Worm (Caenorhabditis elegans) whole organism, L2 larva: ENCODE results near the gene Y17G9B.8.

Experiments
- C34F6.9 ChIP-seq: fragments of 150-350 bp; optimal IDR thresholded peaks from 2 replicates; lab custom pipeline; 2014; ENCODE audit warnings: missing biosample characterization, missing genetic modification characterization
- F13H6.1 ChIP-seq: sonication (generic microtip); optimal IDR thresholded peaks from 2 replicates; lab custom pipeline; 2016; ENCODE audit warnings: missing genetic modification characterization, missing compliant biosample characterization
- R02D3.7 ChIP-seq: fragments of 150-350 bp; optimal IDR thresholded peaks from 2 replicates; lab custom pipeline; 2014; ENCODE audit warnings: missing biosample characterization, missing genetic modification characterization
- alr-1 ChIP-seq: fragments of 150-350 bp; optimal IDR thresholded peaks from 2 replicates; lab custom pipeline; 2014; ENCODE audit warnings: missing biosample characterization, missing genetic modification characterization
- aly-2 ChIP-seq: fragments of 150-350 bp; optimal IDR thresholded peaks from 2 replicates; lab custom pipeline; 2014; ENCODE audit warnings: missing biosample characterization, missing genetic modification characterization
- ama-1 ChIP-seq: fragments of 150-350 bp; optimal IDR thresholded peaks from 2 replicates; lab custom pipeline; 2018; ENCODE audit warnings: inconsistent platforms
- blmp-1 ChIP-seq: sonication (generic microtip); optimal IDR thresholded peaks from 2 replicates; lab custom pipeline; 2017; ENCODE audit warnings: missing genetic modification characterization, mild to moderate bottlenecking, missing compliant biosample characterization, antibody characterized with exemption, moderate library complexity; ENCODE audit not compliant: insufficient read depth
- ceh-16 ChIP-seq: fragments of 150-350 bp; optimal IDR thresholded peaks from 2 replicates; lab custom pipeline; 2014; ENCODE audit warnings: missing biosample characterization, missing genetic modification characterization
- crh-2 ChIP-seq: sonication (generic microtip); optimal IDR thresholded peaks from 2 replicates; lab custom pipeline; 2017; ENCODE audit warnings: missing biosample characterization, missing genetic modification characterization
- dmd-4 ChIP-seq: sonication (generic microtip); optimal IDR thresholded peaks from 2 replicates; lab custom pipeline; 2017; ENCODE audit warnings: missing biosample characterization, missing genetic modification characterization
- egl-27 ChIP-seq: sonication (generic microtip); optimal IDR thresholded peaks from 3 replicates; lab custom pipeline; 2017; ENCODE audit warnings: missing biosample characterization, missing genetic modification reagents, missing genetic modification characterization
- elt-3 ChIP-seq: sonication (generic microtip); optimal IDR thresholded peaks from 2 replicates; lab custom pipeline; 2017; ENCODE audit warnings: missing biosample characterization, missing genetic modification characterization
- fos-1 ChIP-seq: fragments of 150-350 bp; optimal IDR thresholded peaks from 2 replicates; lab custom pipeline; 2014; ENCODE audit warnings: missing biosample characterization, missing genetic modification characterization
- gmeb-1 ChIP-seq: fragments of 150-350 bp; optimal IDR thresholded peaks from 2 replicates; lab custom pipeline; 2014; ENCODE audit warnings: missing biosample characterization, missing genetic modification characterization
- lin-13 ChIP-seq: fragments of 150-350 bp; optimal IDR thresholded peaks from 2 replicates; lab custom pipeline; 2014; ENCODE audit warnings: missing biosample characterization, missing genetic modification reagents, missing genetic modification characterization
- lin-39 ChIP-seq: fragments of 150-350 bp; optimal IDR thresholded peaks from 2 replicates; lab custom pipeline; 2014; ENCODE audit warnings: missing biosample characterization, missing genetic modification reagents, missing genetic modification characterization
- lsy-2 ChIP-seq, 2 experiments: fragments of 150-350 bp in 1 of 2; sonication (generic microtip) in 1 of 2; optimal IDR thresholded peaks; 2 replicates each; lab custom pipeline; 2014 to 2017; ENCODE audit warnings: missing biosample characterization in 2 of 2, missing genetic modification characterization in 2 of 2
- mab-5 ChIP-seq: fragments of 150-350 bp; optimal IDR thresholded peaks from 2 replicates; lab custom pipeline; 2014; ENCODE audit warnings: missing biosample characterization, missing genetic modification characterization
- mdl-1 ChIP-seq, 2 experiments: fragments of 150-350 bp in 1 of 2; sonication (generic microtip) in 1 of 2; optimal IDR thresholded peaks; 2 replicates each; lab custom pipeline; 2017; ENCODE audit warnings: missing biosample characterization in 2 of 2, missing genetic modification characterization in 2 of 2
- nhr-10 ChIP-seq: sonication (generic microtip); optimal IDR thresholded peaks from 2 replicates; lab custom pipeline; 2017; ENCODE audit warnings: missing biosample characterization, missing genetic modification characterization
- nhr-129 ChIP-seq: fragments of 150-350 bp; optimal IDR thresholded peaks from 2 replicates; lab custom pipeline; 2014; ENCODE audit warnings: missing biosample characterization, missing genetic modification characterization
- nhr-21 ChIP-seq: fragments of 150-350 bp; optimal IDR thresholded peaks from 2 replicates; lab custom pipeline; 2014; ENCODE audit warnings: missing biosample characterization, missing genetic modification characterization
- nhr-23 ChIP-seq: fragments of 150-350 bp; optimal IDR thresholded peaks from 2 replicates; lab custom pipeline; 2014; ENCODE audit warnings: missing biosample characterization, missing genetic modification reagents, missing genetic modification characterization
- nhr-237 ChIP-seq: fragments of 150-350 bp; optimal IDR thresholded peaks from 2 replicates; lab custom pipeline; 2014; ENCODE audit warnings: missing biosample characterization, missing genetic modification characterization
- nhr-25 ChIP-seq: fragments of 150-350 bp; sonication (generic microtip); optimal IDR thresholded peaks from 3 replicates; lab custom pipeline; 2014; ENCODE audit warnings: missing biosample characterization, missing genetic modification characterization
- nhr-77 ChIP-seq: fragments of 150-350 bp; optimal IDR thresholded peaks from 2 replicates; lab custom pipeline; 2014; ENCODE audit warnings: missing biosample characterization, missing genetic modification characterization
- peb-1 ChIP-seq: fragments of 150-350 bp; optimal IDR thresholded peaks from 2 replicates; lab custom pipeline; 2014; ENCODE audit warnings: missing biosample characterization, missing genetic modification characterization
- sem-4 ChIP-seq: fragments of 150-350 bp; optimal IDR thresholded peaks from 2 replicates; lab custom pipeline; 2014; ENCODE audit warnings: missing biosample characterization, missing genetic modification reagents, missing genetic modification characterization
- skn-1 ChIP-seq: sonication (generic microtip); optimal IDR thresholded peaks from 2 replicates; lab custom pipeline; 2017; ENCODE audit warnings: missing biosample characterization, missing genetic modification characterization
- sma-3 ChIP-seq: sonication (generic microtip); optimal IDR thresholded peaks from 2 replicates; lab custom pipeline; 2016; ENCODE audit warnings: missing genetic modification reagents, missing genetic modification characterization, missing compliant biosample characterization
- sma-9 ChIP-seq, 2 experiments: fragments of 150-350 bp in 1 of 2; sonication (generic microtip) in 1 of 2; optimal IDR thresholded peaks; 2 replicates each; lab custom pipeline; 2014 to 2016; ENCODE audit warnings: missing genetic modification characterization in 2 of 2, mild to moderate bottlenecking in 1 of 2, missing biosample characterization in 1 of 2, missing compliant biosample characterization in 1 of 2, missing genetic modification reagents in 1 of 2, moderate library complexity in 1 of 2
- unc-39 ChIP-seq: fragments of 150-350 bp; optimal IDR thresholded peaks from 2 replicates; lab custom pipeline; 2014; ENCODE audit warnings: missing biosample characterization, missing genetic modification characterization
- unc-55 ChIP-seq: fragments of 150-350 bp; sonication (generic microtip); optimal IDR thresholded peaks from 3 replicates; lab custom pipeline; 2014; ENCODE audit warnings: missing biosample characterization, missing genetic modification reagents, missing genetic modification characterization
- unc-62 ChIP-seq: fragments of 150-350 bp; optimal IDR thresholded peaks from 2 replicates; lab custom pipeline; 2014; ENCODE audit warnings: missing biosample characterization, missing genetic modification reagents, missing genetic modification characterization
- zag-1 ChIP-seq: fragments of 150-350 bp; optimal IDR thresholded peaks from 2 replicates; lab custom pipeline; 2014; ENCODE audit warnings: missing biosample characterization, missing genetic modification characterization
- ztf-1 ChIP-seq: fragments of 200-800 bp; sonication (Bioruptor generic); conservative IDR thresholded peaks from 2 replicates; pipeline ENCODE4 v1.3.6; 2022; ENCODE audit warnings: missing genetic modification characterization, missing compliant biosample characterization
- ztf-11 ChIP-seq: sonication (generic microtip); optimal IDR thresholded peaks from 2 replicates; lab custom pipeline; 2017; ENCODE audit warnings: missing biosample characterization, missing genetic modification characterization
- ztf-4 ChIP-seq: fragments of 150-350 bp; optimal IDR thresholded peaks from 2 replicates; lab custom pipeline; 2014; ENCODE audit warnings: missing biosample characterization, missing genetic modification characterization

Y17G9B.8 gene

ce11 chrIV:4789445-4789844 lies 30.8 kb upstream of the Y17G9B.8 start, which contains the start of gene R11E3.1:
TSS of gene R11E3.1 (plus strand) at chrIV:4789745.
- TF ChIP-seq unc-39 (tag; lab: Kevin White, UChicago) = no peak
- TF ChIP-seq, all 48 proteins: peak for 0

- no peak for TF ChIP-seq nhr-10
- TF ChIP-seq sma-9 (GFP tag; optimal IDR thresholded peaks at IDR 0.05; lab: Kevin White, UChicago) = peak; percentile 74
- TF ChIP-seq sma-9 (tag; optimal IDR thresholded peaks at IDR 0.05; lab: Kevin White, UChicago) = no peak
- TF ChIP-seq unc-39 (tag; lab: Kevin White, UChicago) = no peak
- TF ChIP-seq lin-39 (tag; lab: Kevin White, UChicago) = no peak
- TF ChIP-seq ztf-1 (GFP tag; lab: Robert Waterston, UW) = no peak
- TF ChIP-seq F13H6.1 (tag; lab: Kevin White, UChicago) = peak; percentile 27
- TF ChIP-seq nhr-77 = no peak
- peak in 1 of 2 experiments; percentile 56 for TF ChIP-seq lsy-2 (tag; optimal IDR thresholded peaks at IDR 0.05; lab: Kevin White, UChicago)
- TF ChIP-seq sem-4 (tag; lab: Kevin White, UChicago) = no peak
- TF ChIP-seq elt-3 = no peak
- no peak for TF ChIP-seq nhr-23 (tag; lab: Kevin White, UChicago)
- peak; percentile 47 for TF ChIP-seq C34F6.9 (tag; lab: Kevin White, UChicago)
- TF ChIP-seq crh-2 (tag; lab: Kevin White, UChicago) = peak; percentile 68
- no peak for TF ChIP-seq unc-55 (GFP tag; lab: Kevin White, UChicago)
- no peak for TF ChIP-seq lin-13 (GFP tag; lab: Kevin White, UChicago)
- peak; percentile 5 for TF ChIP-seq blmp-1 (tag; lab: Kevin White, UChicago)
- peak; percentile 38 for TF ChIP-seq nhr-21 (tag; lab: Kevin White, UChicago)
- no peak for TF ChIP-seq zag-1 (tag; lab: Kevin White, UChicago)
- TF ChIP-seq egl-27 = no peak
- peak; percentile 65 for TF ChIP-seq fos-1 (tag; lab: Kevin White, UChicago)
- no peak for TF ChIP-seq peb-1 (tag; lab: Kevin White, UChicago)
- TF ChIP-seq ceh-16 (tag; lab: Kevin White, UChicago) = no peak
- no peak for TF ChIP-seq alr-1 (tag; lab: Kevin White, UChicago)
- no peak for TF ChIP-seq aly-2 (tag; lab: Kevin White, UChicago)
- TF ChIP-seq gmeb-1 = peak; percentile 54
- no peak for TF ChIP-seq dmd-4 (tag; lab: Kevin White, UChicago)
- peak; percentile 59 for TF ChIP-seq sma-3 (GFP tag; lab: Kevin White, UChicago)
- peak in 1 of 2 experiments; percentile 36 for TF ChIP-seq mdl-1 (tag; optimal IDR thresholded peaks at IDR 0.05; lab: Kevin White, UChicago)
- TF ChIP-seq skn-1 (tag; lab: Kevin White, UChicago) = peak; percentile 78
- no peak for TF ChIP-seq ama-1 (lab: Kevin White, UChicago)
- TF ChIP-seq R02D3.7 (tag; lab: Kevin White, UChicago) = no peak
- peak; percentile 60 for TF ChIP-seq nhr-25 (tag; lab: Kevin White, UChicago)
- peak; percentile 86 for TF ChIP-seq nhr-129 (tag; lab: Kevin White, UChicago)
Observed at ce11 chrIV:4788332-4788731, 29.7 kb upstream of the Y17G9B.8 start, which contains the start of gene nhr-104. TSS of gene nhr-104 (minus strand) at chrIV:4788692.

ce11 chrIV:4781123-4781522 lies 22.5 kb upstream of the Y17G9B.8 start:
- TF ChIP-seq ztf-4 (tag; lab: Kevin White, UChicago) = no peak
- TF ChIP-seq nhr-23 (tag; lab: Kevin White, UChicago) = no peak
- peak; percentile 50 for TF ChIP-seq F13H6.1 (tag; lab: Kevin White, UChicago)
- TF ChIP-seq ztf-11 = no peak
- no peak for TF ChIP-seq nhr-237
- TF ChIP-seq nhr-129 (tag; lab: Kevin White, UChicago) = peak; percentile 7
- no peak for TF ChIP-seq R02D3.7 (tag; lab: Kevin White, UChicago)
- TF ChIP-seq blmp-1 (tag; lab: Kevin White, UChicago) = no peak
- TF ChIP-seq skn-1 (tag; lab: Kevin White, UChicago) = no peak
- TF ChIP-seq unc-55 (GFP tag; lab: Kevin White, UChicago) = peak; percentile 1
- TF ChIP-seq mab-5 (tag; lab: Kevin White, UChicago) = no peak
- no peak for TF ChIP-seq ceh-16 (tag; lab: Kevin White, UChicago)
- TF ChIP-seq unc-62 (GFP tag; lab: Kevin White, UChicago) = no peak
